Worm (Caenorhabditis elegans): ENCODE data around the gene lurp-2.

DNA sequence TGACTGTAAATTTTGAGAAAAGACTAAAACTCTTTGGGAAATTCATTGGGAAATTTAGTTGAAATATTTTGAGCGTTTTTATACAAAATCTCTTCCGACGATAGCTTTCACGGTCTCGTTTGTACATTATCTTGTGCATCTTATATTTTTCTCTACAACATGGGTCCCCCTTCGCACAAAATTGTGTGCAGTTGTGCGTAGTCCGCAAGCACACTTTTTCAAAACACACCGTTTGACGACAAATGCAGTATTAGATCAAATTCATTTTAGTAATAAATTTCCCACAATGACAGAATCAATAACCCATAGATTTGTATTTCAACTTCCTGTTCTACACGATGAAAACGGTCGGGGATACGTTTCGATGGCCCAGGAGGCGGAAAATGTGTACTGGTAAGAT, 4.4 kb downstream of the lurp-2 start, which contains the start of gene F25H9.2:
- no peak for TF ChIP-seq pag-3 (tag; optimal IDR thresholded peaks at IDR 0.05; ENCODE audit: borderline replicate concordance, insufficient read depth)
- TF ChIP-seq nhr-76 (tag; optimal IDR thresholded peaks at IDR 0.05) = no peak
- no peak for TF ChIP-seq sox-4 (tag; optimal IDR thresholded peaks at IDR 0.05)
- no peak for TF ChIP-seq C04F5.9 (tag; optimal IDR thresholded peaks at IDR 0.05)
- TF ChIP-seq nhr-20 (tag; optimal IDR thresholded peaks at IDR 0.05) = no peak
- TF ChIP-seq alr-1 (tag; optimal IDR thresholded peaks at IDR 0.05; ENCODE audit: borderline replicate concordance) = no peak
- TF ChIP-seq nhr-77 (tag; optimal IDR thresholded peaks at IDR 0.05) = no peak
- no peak for TF ChIP-seq egl-27 (tag; optimal IDR thresholded peaks at IDR 0.05)
- TF ChIP-seq lin-35 (GFP tag; optimal IDR thresholded peaks at IDR 0.05) = peak; percentile 26 to 59
- TF ChIP-seq efl-3 (GFP tag; optimal IDR thresholded peaks at IDR 0.05) = no peak
- no peak for TF ChIP-seq lin-13 (GFP tag; optimal IDR thresholded peaks at IDR 0.05)

Data from whole organism, L1 larva.